Fruit fly (Drosophila melanogaster) whole organism: ENCODE measurements around the gene Csas.

ENCODE experiments used
- EcR ChIP-seq, 2 experiments: fragments of >200 bp; optimal IDR thresholded peaks; 2 replicates each; lab custom pipeline; 2017; ENCODE audit warnings: missing biosample characterization in 2 of 2, missing genetic modification characterization in 2 of 2, missing genetic modification reagents in 2 of 2
- pan ChIP-seq: fragments of >200 bp; optimal IDR thresholded peaks from 2 replicates; lab custom pipeline; 2017
- psq ChIP-seq: fragments of >200 bp; optimal IDR thresholded peaks from 2 replicates; lab custom pipeline; 2017
- usp ChIP-seq: fragments of >200 bp; optimal IDR thresholded peaks from 2 replicates; lab custom pipeline; 2017; ENCODE audit warnings: missing biosample characterization, missing genetic modification characterization, mixed read lengths

dm6 chr3L:19951035-19951434, 37.8 kb downstream of the Csas start, which contains the start of gene CG32219:
- TF ChIP-seq psq (lab: Kevin White, UChicago): no peak
- TF ChIP-seq usp: no peak
- no peak for TF ChIP-seq EcR (GFP tag; optimal IDR thresholded peaks at IDR 0.05; lab: Kevin White, UChicago)
- no peak for TF ChIP-seq pan (lab: Kevin White, UChicago)
